Fruit fly (Drosophila melanogaster) S2 (cell line): ENCODE data around the gene Gos28.

ENCODE experiments used
- CG8478 ChIP-seq: fragments of >200 bp; optimal IDR thresholded peaks from 2 replicates; lab custom pipeline; 2018
- CTCF ChIP-seq, 2 experiments: fragments of >200 bp; optimal IDR thresholded peaks; 2 replicates each; lab custom pipeline; 2018

DNA sequence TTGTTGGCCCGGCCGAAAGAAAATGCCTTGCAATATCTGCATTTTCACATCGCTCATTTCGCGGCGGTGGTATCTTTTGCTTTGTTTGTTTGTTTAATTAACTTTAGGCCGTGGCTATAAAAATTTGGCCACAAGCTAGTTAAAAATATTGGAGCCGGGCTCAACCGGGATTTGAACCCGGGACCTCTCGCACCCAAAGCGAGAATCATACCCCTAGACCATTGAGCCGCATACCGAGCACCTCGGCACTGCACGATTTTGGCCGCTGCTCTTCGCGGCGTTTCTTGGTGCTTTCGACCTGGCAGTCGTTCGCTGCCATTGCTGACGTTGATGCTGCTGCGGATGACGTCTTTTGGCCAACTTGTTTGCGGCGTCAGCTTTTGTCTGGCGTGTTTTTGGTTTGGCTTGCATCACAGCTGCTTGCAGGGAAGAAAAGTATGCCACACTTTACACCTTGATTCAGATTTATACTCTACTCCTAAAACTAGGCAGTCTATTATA, 35.2 kb upstream of the Gos28 start:
- TF ChIP-seq CTCF (optimal IDR thresholded peaks at IDR 0.05; lab: Kevin White, UChicago) (no peak), CG8478 (lab: Kevin White, UChicago) (no peak)
